Worm (Caenorhabditis elegans) whole organism, L2 larva: Measurements from ENCODE around the gene Y68A4A.10.

Source experiments
- R02D3.7 ChIP-seq: fragments of 150-350 bp; optimal IDR thresholded peaks from 2 replicates; lab custom pipeline; 2014; ENCODE audit warnings: missing biosample characterization, missing genetic modification characterization
- ama-1 ChIP-seq: fragments of 150-350 bp; optimal IDR thresholded peaks from 2 replicates; lab custom pipeline; 2018; ENCODE audit warnings: inconsistent platforms
- blmp-1 ChIP-seq: sonication (generic microtip); optimal IDR thresholded peaks from 2 replicates; lab custom pipeline; 2017; ENCODE audit warnings: missing genetic modification characterization, mild to moderate bottlenecking, missing compliant biosample characterization, antibody characterized with exemption, moderate library complexity; ENCODE audit not compliant: insufficient read depth
- elt-3 ChIP-seq: sonication (generic microtip); optimal IDR thresholded peaks from 2 replicates; lab custom pipeline; 2017; ENCODE audit warnings: missing biosample characterization, missing genetic modification characterization
- lin-13 ChIP-seq: fragments of 150-350 bp; optimal IDR thresholded peaks from 2 replicates; lab custom pipeline; 2014; ENCODE audit warnings: missing biosample characterization, missing genetic modification reagents, missing genetic modification characterization
- mdl-1 ChIP-seq, 2 experiments: fragments of 150-350 bp in 1 of 2; sonication (generic microtip) in 1 of 2; optimal IDR thresholded peaks; 2 replicates each; lab custom pipeline; 2017; ENCODE audit warnings: missing biosample characterization in 2 of 2, missing genetic modification characterization in 2 of 2
- nhr-10 ChIP-seq: sonication (generic microtip); optimal IDR thresholded peaks from 2 replicates; lab custom pipeline; 2017; ENCODE audit warnings: missing biosample characterization, missing genetic modification characterization
- nhr-129 ChIP-seq: fragments of 150-350 bp; optimal IDR thresholded peaks from 2 replicates; lab custom pipeline; 2014; ENCODE audit warnings: missing biosample characterization, missing genetic modification characterization
- peb-1 ChIP-seq: fragments of 150-350 bp; optimal IDR thresholded peaks from 2 replicates; lab custom pipeline; 2014; ENCODE audit warnings: missing biosample characterization, missing genetic modification characterization
- skn-1 ChIP-seq: sonication (generic microtip); optimal IDR thresholded peaks from 2 replicates; lab custom pipeline; 2017; ENCODE audit warnings: missing biosample characterization, missing genetic modification characterization

DNA sequence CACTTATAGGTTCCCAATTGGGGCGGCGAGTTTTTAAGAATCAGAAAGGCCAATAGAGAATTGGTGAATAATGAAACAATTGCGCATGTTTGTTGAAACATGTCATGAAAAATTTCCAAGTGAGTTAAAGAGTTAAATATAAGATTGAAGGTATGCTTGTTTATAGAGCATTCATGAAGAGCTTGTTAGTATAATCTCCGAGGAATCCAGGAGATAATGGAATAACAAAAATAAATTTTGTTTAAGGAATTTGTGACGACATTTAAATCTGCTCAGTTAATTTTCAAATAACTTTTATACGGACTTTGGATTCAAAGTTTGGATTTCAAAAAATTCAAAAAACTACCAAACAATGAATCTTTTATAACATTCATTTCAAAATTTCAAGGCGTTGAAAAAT, 11.5 kb upstream of the Y68A4A.10 start, which contains the start of gene str-199:
- TF ChIP-seq ama-1 (no peak), elt-3 (tag; lab: Kevin White, UChicago) (no peak), skn-1 (tag; lab: Kevin White, UChicago) (no peak), mdl-1 (tag; optimal IDR thresholded peaks at IDR 0.05; lab: Kevin White, UChicago) (no peak), peb-1 (no peak), R02D3.7 (tag; lab: Kevin White, UChicago) (no peak), blmp-1 (no peak), nhr-10 (tag; lab: Kevin White, UChicago) (no peak), lin-13 (GFP tag; lab: Kevin White, UChicago) (no peak), nhr-129 (tag; lab: Kevin White, UChicago) (no peak)
